Worm (Caenorhabditis elegans) whole organism, early embryonic: ENCODE measurements around the gene C33F10.12.

Source experiments
- B0310.2 ChIP-seq: sonication (generic microtip); optimal IDR thresholded peaks from 2 replicates; lab custom pipeline; 2016; ENCODE audit warnings: mild to moderate bottlenecking, missing genetic modification characterization, missing compliant biosample characterization
- ama-1 ChIP-seq: fragments of 150-350 bp; optimal IDR thresholded peaks from 2 replicates; lab custom pipeline; 2014
- ceh-36 ChIP-seq: sonication (generic microtip); optimal IDR thresholded peaks from 2 replicates; lab custom pipeline; 2016; ENCODE audit warnings: missing genetic modification characterization, inconsistent platforms, missing compliant biosample characterization
- flt-1 ChIP-seq: fragments of 200-800 bp; sonication (Bioruptor generic); IDR thresholded peaks from 2 replicates; pipeline ENCODE4 v1.3.6; 2022; ENCODE audit warnings: missing genetic modification characterization, missing compliant biosample characterization
- hmbx-1 ChIP-seq: sonication (generic microtip); optimal IDR thresholded peaks from 2 replicates; lab custom pipeline; 2016; ENCODE audit warnings: mild to moderate bottlenecking, missing genetic modification characterization, missing compliant biosample characterization
- hmg-4 ChIP-seq: fragments of 200-800 bp; sonication (Bioruptor generic); optimal IDR thresholded peaks from 2 replicates; lab custom pipeline; 2018; ENCODE audit warnings: mild to moderate bottlenecking, missing genetic modification characterization, missing compliant biosample characterization
- hnd-1 ChIP-seq: sonication (generic microtip); optimal IDR thresholded peaks from 2 replicates; lab custom pipeline; 2016; ENCODE audit warnings: missing genetic modification characterization, missing compliant biosample characterization
- pes-1 ChIP-seq: fragments of 200-800 bp; sonication (Bioruptor generic); IDR thresholded peaks from 2 replicates; pipeline ENCODE4 v1.3.6; 2022; ENCODE audit warnings: missing genetic modification reagents, missing genetic modification characterization, missing compliant biosample characterization
- tbx-37 ChIP-seq: fragments of 200-800 bp; sonication (Bioruptor generic); conservative IDR thresholded peaks from 2 replicates; pipeline ENCODE4 v1.3.6; 2022; ENCODE audit warnings: missing genetic modification reagents, missing genetic modification characterization, missing compliant biosample characterization

ce11 chrII:4806726-4807125, 30.8 kb downstream of the C33F10.12 start:
- TF ChIP-seq hnd-1 (tag; lab: Kevin White, UChicago) (no peak), ama-1 (no peak), B0310.2 (tag; lab: Kevin White, UChicago) (no peak), hmbx-1 (tag; lab: Kevin White, UChicago) (no peak), ceh-36 (tag; lab: Kevin White, UChicago) (no peak), hmg-4 (GFP tag; lab: Kevin White, UChicago) (no peak), pes-1 (GFP tag; lab: Robert Waterston, UW) (no peak), tbx-37 (GFP tag; lab: Robert Waterston, UW) (no peak), flt-1 (GFP tag; lab: Robert Waterston, UW) (no peak)
